Fruit fly (Drosophila melanogaster): ENCODE results near the gene ldd.

ldd gene

DNA sequence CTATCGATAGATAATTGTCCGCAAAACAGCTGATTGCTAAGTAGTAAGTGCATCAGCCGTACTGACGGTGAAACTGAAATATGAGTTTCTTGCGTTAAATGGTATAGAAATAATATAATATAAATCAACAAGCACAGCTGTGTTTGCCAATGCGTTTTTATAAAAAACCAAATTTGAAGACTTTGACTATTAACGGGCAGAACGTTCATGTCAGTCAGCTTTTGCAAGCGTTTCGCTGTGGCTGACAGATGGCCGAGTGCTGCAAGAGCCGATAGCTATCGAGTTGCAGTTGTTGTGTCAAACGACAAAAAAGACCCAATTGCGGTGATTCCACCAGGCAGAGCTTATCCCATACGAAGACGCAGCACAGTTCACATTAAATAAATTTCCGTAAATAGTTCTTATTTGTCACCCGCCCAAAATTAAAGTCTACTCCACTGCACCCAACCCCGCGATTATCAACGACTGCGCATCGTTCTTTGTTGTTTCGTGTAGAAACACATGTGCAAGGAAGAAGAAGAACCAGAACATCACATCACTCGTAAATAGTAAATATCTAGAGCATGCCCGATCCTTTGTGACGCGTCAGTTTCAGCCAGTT lies 6.5 kb upstream of the ldd start, which contains the start of the genes unc and CG15445 (continued):
- no peak for TF ChIP-seq lola (GFP tag; optimal IDR thresholded peaks at IDR 0.05)
- TF ChIP-seq gfzf (GFP tag; optimal IDR thresholded peaks at IDR 0.05), result peak; percentile 34
- peak; percentile 72; the same call in 2 of the 3 replicates for TF ChIP-seq mld (GFP tag; IDR thresholded peaks at IDR 0.05; ENCODE audit: partially characterized antibody)
- no peak for TF ChIP-seq CG6654 (GFP tag; optimal IDR thresholded peaks at IDR 0.05)
- no peak for TF ChIP-seq br (optimal IDR thresholded peaks at IDR 0.05)
- no peak for TF ChIP-seq CG7786 (GFP tag; optimal IDR thresholded peaks at IDR 0.05)
- TF ChIP-seq Opbp (GFP tag; IDR thresholded peaks at IDR 0.05; ENCODE audit: partially characterized antibody), result peak; percentile 86
- TF ChIP-seq CG6254 (GFP tag; optimal IDR thresholded peaks at IDR 0.05), result no peak
- no peak for TF ChIP-seq cg (GFP tag; optimal IDR thresholded peaks at IDR 0.05)
- no peak for TF ChIP-seq dimm (GFP tag; IDR thresholded peaks at IDR 0.05)
- no peak for TF ChIP-seq CG16779 (GFP tag; IDR thresholded peaks at IDR 0.05)
- TF ChIP-seq CG6272 (GFP tag; IDR thresholded peaks at IDR 0.05), result peak; percentile 22; the same call in 1 of the 2 replicates
- TF ChIP-seq zf30C (GFP tag; optimal IDR thresholded peaks at IDR 0.05), result no peak
- no peak for TF ChIP-seq Atf6 (GFP tag; IDR thresholded peaks at IDR 0.05)
- TF ChIP-seq CG14965 (GFP tag; optimal IDR thresholded peaks at IDR 0.05; ENCODE audit: borderline replicate concordance), result no peak
- peak; percentile 58; the same call in 1 of the 2 replicates for TF ChIP-seq ato (GFP tag; IDR thresholded peaks at IDR 0.05; ENCODE audit: partially characterized antibody)
- no peak for TF ChIP-seq CG3407 (GFP tag; optimal IDR thresholded peaks at IDR 0.05)
- no peak for TF ChIP-seq Six4 (GFP tag; optimal IDR thresholded peaks at IDR 0.05)
- TF ChIP-seq CG8281 (tag; optimal IDR thresholded peaks at IDR 0.05), result no peak
- no peak for TF ChIP-seq fd3F (GFP tag; optimal IDR thresholded peaks at IDR 0.05)
- no peak for TF ChIP-seq cwo (GFP tag; optimal IDR thresholded peaks at IDR 0.05)
- no peak for TF ChIP-seq CG1792 (GFP tag; optimal IDR thresholded peaks at IDR 0.05)
- peak; percentile 91 for TF ChIP-seq hb (GFP tag; IDR thresholded peaks at IDR 0.05; ENCODE audit: partially characterized antibody)
- TF ChIP-seq odd (GFP tag; optimal IDR thresholded peaks at IDR 0.05), result no peak
- no peak for TF ChIP-seq CG2202 (tag; optimal IDR thresholded peaks at IDR 0.05)
- peak; percentile 78 for TF ChIP-seq HLH4C (GFP tag; IDR thresholded peaks at IDR 0.05; ENCODE audit: partially characterized antibody)
- TF ChIP-seq org-1 (GFP tag; optimal IDR thresholded peaks at IDR 0.05), result no peak
- no peak for TF ChIP-seq CG7271 (tag; optimal IDR thresholded peaks at IDR 0.05)
- TF ChIP-seq ap (GFP tag; IDR thresholded peaks at IDR 0.05), result no peak
- TF ChIP-seq gcm (GFP tag; optimal IDR thresholded peaks at IDR 0.05), result no peak
- TF ChIP-seq Ravus (GFP tag; IDR thresholded peaks at IDR 0.05), result no peak
- TF ChIP-seq YL-1 (GFP tag; optimal IDR thresholded peaks at IDR 0.05), result peak; percentile 53
- no peak for TF ChIP-seq CG1233 (GFP tag; optimal IDR thresholded peaks at IDR 0.05)
- TF ChIP-seq Sry-β (GFP tag; optimal IDR thresholded peaks at IDR 0.05), result no peak
- peak; percentile 13 for TF ChIP-seq pho (GFP tag; optimal IDR thresholded peaks at IDR 0.05)
- TF ChIP-seq BtbVII (GFP tag; optimal IDR thresholded peaks at IDR 0.05), result no peak
- TF ChIP-seq pb (GFP tag; optimal IDR thresholded peaks at IDR 0.05), result no peak
- no peak for TF ChIP-seq kah (GFP tag; optimal IDR thresholded peaks at IDR 0.05)
- TF ChIP-seq H15 (GFP tag; IDR thresholded peaks at IDR 0.05), result no peak
- no peak for TF ChIP-seq peb (GFP tag; IDR thresholded peaks at IDR 0.05)
- TF ChIP-seq seq (GFP tag; IDR thresholded peaks at IDR 0.05), result no peak
- peak; percentile 33 for TF ChIP-seq mam (GFP tag; optimal IDR thresholded peaks at IDR 0.05)
- no peak for TF ChIP-seq CG3065 (GFP tag; optimal IDR thresholded peaks at IDR 0.05)
- TF ChIP-seq exex (tag; optimal IDR thresholded peaks at IDR 0.05), result no peak
- TF ChIP-seq CG12071 (GFP tag; optimal IDR thresholded peaks at IDR 0.05), result no peak
- peak; percentile 89; the same call in 1 of the 3 replicates for TF ChIP-seq CG2199 (GFP tag; IDR thresholded peaks at IDR 0.05)
- peak; percentile 87 for TF ChIP-seq Med (GFP tag)
- TF ChIP-seq MESR4 (GFP tag; optimal IDR thresholded peaks at IDR 0.05), result peak; percentile 60
- peak; percentile 81 for TF ChIP-seq CG7963 (GFP tag; IDR thresholded peaks at IDR 0.05; ENCODE audit: partially characterized antibody)
- TF ChIP-seq E2f2 (GFP tag; IDR thresholded peaks at IDR 0.05), result peak; percentile 75
